Worm (Caenorhabditis elegans) whole organism, L2 larva: ENCODE results near the gene acs-19.

Experiments
- C34F6.9 ChIP-seq: fragments of 150-350 bp; optimal IDR thresholded peaks from 2 replicates; lab custom pipeline; 2014; ENCODE audit warnings: missing biosample characterization, missing genetic modification characterization
- F13H6.1 ChIP-seq: sonication (generic microtip); optimal IDR thresholded peaks from 2 replicates; lab custom pipeline; 2016; ENCODE audit warnings: missing genetic modification characterization, missing compliant biosample characterization
- R02D3.7 ChIP-seq: fragments of 150-350 bp; optimal IDR thresholded peaks from 2 replicates; lab custom pipeline; 2014; ENCODE audit warnings: missing biosample characterization, missing genetic modification characterization
- ZK546.5 ChIP-seq: sonication (generic microtip); optimal IDR thresholded peaks from 2 replicates; lab custom pipeline; 2017; ENCODE audit warnings: missing biosample characterization, missing genetic modification characterization
- aly-2 ChIP-seq: fragments of 150-350 bp; optimal IDR thresholded peaks from 2 replicates; lab custom pipeline; 2014; ENCODE audit warnings: missing biosample characterization, missing genetic modification characterization
- blmp-1 ChIP-seq: sonication (generic microtip); optimal IDR thresholded peaks from 2 replicates; lab custom pipeline; 2017; ENCODE audit warnings: missing genetic modification characterization, mild to moderate bottlenecking, missing compliant biosample characterization, antibody characterized with exemption, moderate library complexity; ENCODE audit not compliant: insufficient read depth
- ceh-16 ChIP-seq: fragments of 150-350 bp; optimal IDR thresholded peaks from 2 replicates; lab custom pipeline; 2014; ENCODE audit warnings: missing biosample characterization, missing genetic modification characterization
- crh-2 ChIP-seq: sonication (generic microtip); optimal IDR thresholded peaks from 2 replicates; lab custom pipeline; 2017; ENCODE audit warnings: missing biosample characterization, missing genetic modification characterization
- dmd-4 ChIP-seq: sonication (generic microtip); optimal IDR thresholded peaks from 2 replicates; lab custom pipeline; 2017; ENCODE audit warnings: missing biosample characterization, missing genetic modification characterization
- fos-1 ChIP-seq: fragments of 150-350 bp; optimal IDR thresholded peaks from 2 replicates; lab custom pipeline; 2014; ENCODE audit warnings: missing biosample characterization, missing genetic modification characterization
- gmeb-1 ChIP-seq: fragments of 150-350 bp; optimal IDR thresholded peaks from 2 replicates; lab custom pipeline; 2014; ENCODE audit warnings: missing biosample characterization, missing genetic modification characterization
- lin-11 ChIP-seq: fragments of 150-350 bp; sonication (generic microtip); optimal IDR thresholded peaks from 2 replicates; lab custom pipeline; 2014; ENCODE audit warnings: missing biosample characterization, missing genetic modification characterization, inconsistent platforms, mixed read lengths
- lin-13 ChIP-seq: fragments of 150-350 bp; optimal IDR thresholded peaks from 2 replicates; lab custom pipeline; 2014; ENCODE audit warnings: missing biosample characterization, missing genetic modification reagents, missing genetic modification characterization
- lin-39 ChIP-seq: fragments of 150-350 bp; optimal IDR thresholded peaks from 2 replicates; lab custom pipeline; 2014; ENCODE audit warnings: missing biosample characterization, missing genetic modification reagents, missing genetic modification characterization
- lsy-2 ChIP-seq, 2 experiments: fragments of 150-350 bp in 1 of 2; sonication (generic microtip) in 1 of 2; optimal IDR thresholded peaks; 2 replicates each; lab custom pipeline; 2014 to 2017; ENCODE audit warnings: missing biosample characterization in 2 of 2, missing genetic modification characterization in 2 of 2
- mab-5 ChIP-seq: fragments of 150-350 bp; optimal IDR thresholded peaks from 2 replicates; lab custom pipeline; 2014; ENCODE audit warnings: missing biosample characterization, missing genetic modification characterization
- mbf-1 ChIP-seq: sonication (generic microtip); optimal IDR thresholded peaks from 2 replicates; lab custom pipeline; 2017; ENCODE audit warnings: missing biosample characterization, missing genetic modification characterization
- mdl-1 ChIP-seq, 2 experiments: fragments of 150-350 bp in 1 of 2; sonication (generic microtip) in 1 of 2; optimal IDR thresholded peaks; 2 replicates each; lab custom pipeline; 2017; ENCODE audit warnings: missing biosample characterization in 2 of 2, missing genetic modification characterization in 2 of 2
- nhr-11 ChIP-seq: fragments of 150-350 bp; optimal IDR thresholded peaks from 2 replicates; lab custom pipeline; 2014; ENCODE audit warnings: missing biosample characterization, missing genetic modification characterization
- nhr-12 ChIP-seq: fragments of 150-350 bp; optimal IDR thresholded peaks from 2 replicates; lab custom pipeline; 2014; ENCODE audit warnings: missing biosample characterization, missing genetic modification characterization
- nhr-129 ChIP-seq: fragments of 150-350 bp; optimal IDR thresholded peaks from 2 replicates; lab custom pipeline; 2014; ENCODE audit warnings: missing biosample characterization, missing genetic modification characterization
- nhr-21 ChIP-seq: fragments of 150-350 bp; optimal IDR thresholded peaks from 2 replicates; lab custom pipeline; 2014; ENCODE audit warnings: missing biosample characterization, missing genetic modification characterization
- nhr-237 ChIP-seq: fragments of 150-350 bp; optimal IDR thresholded peaks from 2 replicates; lab custom pipeline; 2014; ENCODE audit warnings: missing biosample characterization, missing genetic modification characterization
- nhr-6 ChIP-seq: fragments of 150-350 bp; optimal IDR thresholded peaks from 2 replicates; lab custom pipeline; 2014; ENCODE audit warnings: missing biosample characterization, missing genetic modification characterization
- nhr-77 ChIP-seq: fragments of 150-350 bp; optimal IDR thresholded peaks from 2 replicates; lab custom pipeline; 2014; ENCODE audit warnings: missing biosample characterization, missing genetic modification characterization
- peb-1 ChIP-seq: fragments of 150-350 bp; optimal IDR thresholded peaks from 2 replicates; lab custom pipeline; 2014; ENCODE audit warnings: missing biosample characterization, missing genetic modification characterization
- sem-4 ChIP-seq: fragments of 150-350 bp; optimal IDR thresholded peaks from 2 replicates; lab custom pipeline; 2014; ENCODE audit warnings: missing biosample characterization, missing genetic modification reagents, missing genetic modification characterization
- sma-3 ChIP-seq: sonication (generic microtip); optimal IDR thresholded peaks from 2 replicates; lab custom pipeline; 2016; ENCODE audit warnings: missing genetic modification reagents, missing genetic modification characterization, missing compliant biosample characterization
- sma-9 ChIP-seq, 2 experiments: fragments of 150-350 bp in 1 of 2; sonication (generic microtip) in 1 of 2; optimal IDR thresholded peaks; 2 replicates each; lab custom pipeline; 2014 to 2016; ENCODE audit warnings: missing genetic modification characterization in 2 of 2, mild to moderate bottlenecking in 1 of 2, missing biosample characterization in 1 of 2, missing compliant biosample characterization in 1 of 2, missing genetic modification reagents in 1 of 2, moderate library complexity in 1 of 2
- snpc-4 ChIP-seq: fragments of 150-350 bp; optimal IDR thresholded peaks from 2 replicates; lab custom pipeline; 2014; ENCODE audit warnings: missing biosample characterization, missing genetic modification characterization
- unc-39 ChIP-seq: fragments of 150-350 bp; optimal IDR thresholded peaks from 2 replicates; lab custom pipeline; 2014; ENCODE audit warnings: missing biosample characterization, missing genetic modification characterization
- unc-55 ChIP-seq: fragments of 150-350 bp; sonication (generic microtip); optimal IDR thresholded peaks from 3 replicates; lab custom pipeline; 2014; ENCODE audit warnings: missing biosample characterization, missing genetic modification reagents, missing genetic modification characterization
- unc-62 ChIP-seq: fragments of 150-350 bp; optimal IDR thresholded peaks from 2 replicates; lab custom pipeline; 2014; ENCODE audit warnings: missing biosample characterization, missing genetic modification reagents, missing genetic modification characterization
- zag-1 ChIP-seq: fragments of 150-350 bp; optimal IDR thresholded peaks from 2 replicates; lab custom pipeline; 2014; ENCODE audit warnings: missing biosample characterization, missing genetic modification characterization
- ztf-11 ChIP-seq: sonication (generic microtip); optimal IDR thresholded peaks from 2 replicates; lab custom pipeline; 2017; ENCODE audit warnings: missing biosample characterization, missing genetic modification characterization
- ztf-4 ChIP-seq: fragments of 150-350 bp; optimal IDR thresholded peaks from 2 replicates; lab custom pipeline; 2014; ENCODE audit warnings: missing biosample characterization, missing genetic modification characterization

The acs-19 gene

ce11 chrIII:3889896-3890295, 25.6 kb downstream of the acs-19 start:
- TF ChIP-seq zag-1 (tag; lab: Kevin White, UChicago) (no peak), mdl-1 (tag; optimal IDR thresholded peaks at IDR 0.05; lab: Kevin White, UChicago) (no peak), nhr-21 (no peak), nhr-77 (tag; lab: Kevin White, UChicago) (no peak), sem-4 (tag; lab: Kevin White, UChicago) (no peak), lsy-2 (tag; optimal IDR thresholded peaks at IDR 0.05; lab: Kevin White, UChicago) (no peak), nhr-237 (tag; lab: Kevin White, UChicago) (no peak), unc-62 (GFP tag; lab: Kevin White, UChicago) (no peak), R02D3.7 (tag; lab: Kevin White, UChicago) (no peak), mab-5 (tag; lab: Kevin White, UChicago) (no peak), aly-2 (tag; lab: Kevin White, UChicago) (no peak), snpc-4 (no peak), unc-39 (no peak), lin-39 (no peak), ceh-16 (tag; lab: Kevin White, UChicago) (no peak), crh-2 (tag; lab: Kevin White, UChicago) (no peak), mbf-1 (tag; lab: Kevin White, UChicago) (no peak)
- TF ChIP-seq, all 48 proteins: peak for 0

DNA sequence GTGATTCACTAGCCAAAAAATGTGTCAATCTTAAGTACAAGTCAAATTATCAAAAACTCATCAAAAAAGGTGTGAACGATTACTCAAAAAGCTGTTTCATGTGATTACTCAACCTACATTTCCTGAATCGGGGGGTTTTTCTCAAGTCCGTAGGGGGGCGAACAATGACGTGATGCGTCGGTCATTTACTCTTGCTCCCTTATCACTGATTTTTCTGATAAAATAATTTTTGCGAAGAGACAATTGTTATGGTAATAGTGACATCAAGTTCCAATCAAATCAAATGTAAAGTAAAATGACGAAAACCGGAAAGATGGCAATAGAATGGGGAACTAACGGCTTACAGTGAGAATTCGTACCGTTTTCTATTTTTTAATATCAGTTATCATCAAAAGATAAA, 29.7 kb downstream of the acs-19 start:
- no peak for TF ChIP-seq sem-4 (tag; lab: Kevin White, UChicago)
- TF ChIP-seq C34F6.9, result no peak
- TF ChIP-seq sma-3 (GFP tag; lab: Kevin White, UChicago), result no peak
- TF ChIP-seq fos-1 (tag; lab: Kevin White, UChicago), result peak; percentile 84
- no peak for TF ChIP-seq nhr-21
- no peak for TF ChIP-seq sma-9 (GFP tag; optimal IDR thresholded peaks at IDR 0.05; lab: Kevin White, UChicago)
- TF ChIP-seq sma-9 (tag; optimal IDR thresholded peaks at IDR 0.05; lab: Kevin White, UChicago), result no peak

DNA sequence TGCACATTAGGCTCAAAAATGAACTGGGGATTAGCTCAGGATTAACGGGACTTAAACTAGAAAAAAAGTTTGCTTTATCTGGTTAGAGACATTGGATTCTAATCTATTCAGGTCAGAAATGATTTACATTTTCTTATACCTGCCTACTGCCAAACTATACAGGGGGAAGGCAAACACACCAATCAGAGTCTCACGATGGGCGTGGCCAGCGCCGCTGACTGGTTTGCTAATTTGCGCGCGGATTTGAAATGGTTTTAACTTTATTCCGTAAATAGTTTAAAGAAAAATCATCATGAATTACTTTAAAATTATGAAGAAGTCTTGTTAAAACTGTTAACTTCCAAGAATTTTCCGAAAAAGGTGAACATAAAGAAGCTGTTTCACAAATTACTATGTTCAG, 34.1 kb downstream of the acs-19 start:
- TF ChIP-seq nhr-6, result no peak
- TF ChIP-seq mab-5 (tag; lab: Kevin White, UChicago), result no peak
- no peak for TF ChIP-seq nhr-21
- TF ChIP-seq nhr-129 (tag; lab: Kevin White, UChicago), result no peak
- no peak for TF ChIP-seq sem-4 (tag; lab: Kevin White, UChicago)
- no peak for TF ChIP-seq unc-55
- TF ChIP-seq gmeb-1 (tag; lab: Kevin White, UChicago), result no peak
- TF ChIP-seq lsy-2 (tag; optimal IDR thresholded peaks at IDR 0.05; lab: Kevin White, UChicago), result no peak
- no peak for TF ChIP-seq unc-39
- TF ChIP-seq ztf-4, result no peak
- no peak for TF ChIP-seq ztf-11
- no peak for TF ChIP-seq R02D3.7 (tag; lab: Kevin White, UChicago)
- TF ChIP-seq lin-39, result no peak
- TF ChIP-seq lin-11 (tag; lab: Kevin White, UChicago), result no peak
- no peak for TF ChIP-seq ceh-16 (tag; lab: Kevin White, UChicago)
- TF ChIP-seq nhr-12 (tag; lab: Kevin White, UChicago), result no peak
- TF ChIP-seq blmp-1 (tag; lab: Kevin White, UChicago), result no peak
- TF ChIP-seq, all 48 proteins: peak for 0

DNA sequence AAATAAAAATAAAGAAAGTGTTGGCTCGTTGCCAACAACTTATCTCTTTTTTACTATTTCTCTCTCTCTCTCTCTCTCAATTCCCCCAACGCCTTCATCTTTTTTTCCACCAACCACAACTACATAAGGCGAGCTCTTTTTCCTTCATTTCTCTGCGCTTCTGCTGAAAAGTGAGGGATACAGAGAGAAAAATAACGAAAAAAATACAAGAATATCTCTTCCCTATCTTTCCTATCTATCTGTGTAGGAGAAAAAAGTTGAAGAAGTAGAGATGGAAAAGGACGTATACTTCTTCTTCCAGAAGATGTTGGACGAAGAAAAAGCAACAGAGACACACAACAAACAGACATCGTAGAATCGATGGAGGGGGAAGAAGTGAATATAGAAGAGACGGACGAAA, 34.6 kb downstream of the acs-19 start:
- TF ChIP-seq F13H6.1 (peak; percentile 6), snpc-4 (no peak), unc-55 (peak; percentile 94), C34F6.9 (peak; percentile 84), lin-39 (no peak), peb-1 (tag; lab: Kevin White, UChicago) (no peak), lin-13 (GFP tag; lab: Kevin White, UChicago) (peak; percentile 30), crh-2 (tag; lab: Kevin White, UChicago) (peak; percentile 39), nhr-6 (no peak), ZK546.5 (tag; lab: Kevin White, UChicago) (no peak), nhr-237 (tag; lab: Kevin White, UChicago) (no peak), lsy-2 (tag; optimal IDR thresholded peaks at IDR 0.05; lab: Kevin White, UChicago) (peak in 1 of 2 experiments; percentile 60), dmd-4 (tag; lab: Kevin White, UChicago) (no peak), nhr-129 (tag; lab: Kevin White, UChicago) (peak; percentile 39), sma-9 (GFP tag; optimal IDR thresholded peaks at IDR 0.05; lab: Kevin White, UChicago) (peak; percentile 16), sma-9 (tag; optimal IDR thresholded peaks at IDR 0.05; lab: Kevin White, UChicago) (no peak), nhr-11 (tag; lab: Kevin White, UChicago) (no peak), zag-1 (tag; lab: Kevin White, UChicago) (peak; percentile 26)
